Fruit fly (Drosophila melanogaster): ENCODE data around the gene CG43074.

The CG43074 gene

dm6 chr3L:3515280-3516020 lies 31.0 kb upstream of the CG43074 start, which contains the start of gene Eip63E (continued):
- TF ChIP-seq CG34376 (GFP tag; optimal IDR thresholded peaks at IDR 0.05) (peak; percentile 37), CG11456 (GFP tag; IDR thresholded peaks at IDR 0.05) (no peak), HLH4C (GFP tag; IDR thresholded peaks at IDR 0.05; ENCODE audit: partially characterized antibody) (no peak), dati (GFP tag; IDR thresholded peaks at IDR 0.05) (no peak), vfl (GFP tag; optimal IDR thresholded peaks at IDR 0.05) (no peak), NK7.1 (GFP tag; optimal IDR thresholded peaks at IDR 0.05) (no peak), CG11093 (GFP tag; IDR thresholded peaks at IDR 0.05) (no peak), CG11696 (GFP tag; IDR thresholded peaks at IDR 0.05) (no peak), cas (GFP tag; IDR thresholded peaks at IDR 0.05) (no peak), ase (GFP tag; IDR thresholded peaks at IDR 0.05) (no peak), Scr (GFP tag; IDR thresholded peaks at IDR 0.05; ENCODE audit: partially characterized antibody) (peak; percentile 46; the same call in 1 of the 2 replicates), CG11085 (GFP tag; IDR thresholded peaks at IDR 0.05) (no peak), CG13123 (GFP tag; optimal IDR thresholded peaks at IDR 0.05) (no peak), Hr3 (GFP tag; optimal IDR thresholded peaks at IDR 0.05) (no peak), Doc2 (GFP tag; IDR thresholded peaks at IDR 0.05) (no peak), jing (GFP tag; optimal IDR thresholded peaks at IDR 0.05) (no peak), CG15479 (GFP tag; optimal IDR thresholded peaks at IDR 0.05) (peak; percentile 11), CG2199 (GFP tag; IDR thresholded peaks at IDR 0.05) (0 out of 3 replicates have a peak, but pooled peaks have one; percentile 56), jigr1 (GFP tag; IDR thresholded peaks at IDR 0.05) (no peak), CG3163 (GFP tag; optimal IDR thresholded peaks at IDR 0.05) (no peak), nerfin-2 (GFP tag; IDR thresholded peaks at IDR 0.05; ENCODE audit: partially characterized antibody) (peak; percentile 20; the same call in 1 of the 2 replicates), CG4360 (GFP tag; IDR thresholded peaks at IDR 0.05) (peak; percentile 98), inv (GFP tag; IDR thresholded peaks at IDR 0.05; ENCODE audit: partially characterized antibody) (peak; percentile 26; the same call in 1 of the 2 replicates), HLHmδ (GFP tag; optimal IDR thresholded peaks at IDR 0.05) (no peak), CG33213 (GFP tag; optimal IDR thresholded peaks at IDR 0.05) (peak; percentile 15), CG17912 (GFP tag; optimal IDR thresholded peaks at IDR 0.05) (no peak), odd (GFP tag; optimal IDR thresholded peaks at IDR 0.05) (no peak), Lpt (GFP tag; optimal IDR thresholded peaks at IDR 0.05) (no peak), Ets65A (GFP tag) (no peak), gro (GFP tag; optimal IDR thresholded peaks at IDR 0.05) (no peak), CG1233 (GFP tag; optimal IDR thresholded peaks at IDR 0.05) (no peak), cato (GFP tag; optimal IDR thresholded peaks at IDR 0.05; ENCODE audit: borderline replicate concordance) (no peak), CHES-1-like (GFP tag; optimal IDR thresholded peaks at IDR 0.05) (no peak), CG10366 (GFP tag; IDR thresholded peaks at IDR 0.05) (no peak), cwo (GFP tag; optimal IDR thresholded peaks at IDR 0.05) (peak; percentile 20), p53 (GFP tag; optimal IDR thresholded peaks at IDR 0.05) (no peak), nerfin-1 (tag; optimal IDR thresholded peaks at IDR 0.05) (peak; percentile 50), bab2 (GFP tag; optimal IDR thresholded peaks at IDR 0.05) (no peak), trem (tag; optimal IDR thresholded peaks at IDR 0.05) (peak; percentile 43), tap (tag; optimal IDR thresholded peaks at IDR 0.05) (no peak), Mrtf (GFP tag; IDR thresholded peaks at IDR 0.05) (no peak), CG1792 (GFP tag; optimal IDR thresholded peaks at IDR 0.05) (no peak), ranshi (GFP tag; IDR thresholded peaks at IDR 0.05) (peak; percentile 11; the same call in 1 of the 2 replicates), CG8924 (tag; optimal IDR thresholded peaks at IDR 0.05) (peak; percentile 74), CG14050 (GFP tag; IDR thresholded peaks at IDR 0.05) (no peak), peb (GFP tag; IDR thresholded peaks at IDR 0.05) (no peak), Lhr (GFP tag; optimal IDR thresholded peaks at IDR 0.05) (peak; percentile 71), Nf-YB (GFP tag; optimal IDR thresholded peaks at IDR 0.05) (no peak), Rfx (GFP tag; IDR thresholded peaks at IDR 0.05) (peak; percentile 29; the same call in 1 of the 2 replicates), Med (GFP tag) (peak; percentile 81), emc (GFP tag; optimal IDR thresholded peaks at IDR 0.05) (no peak)
